Worm (Caenorhabditis elegans) whole organism, young adult: ENCODE measurements around the gene clec-214.

Experiments
- C17E4.6 ChIP-seq: fragments of 200-800 bp; sonication (Bioruptor generic); IDR thresholded peaks from 2 replicates; pipeline ENCODE4 v1.3.6; 2022; ENCODE audit warnings: missing genetic modification reagents, missing genetic modification characterization, missing compliant biosample characterization
- aptf-3 ChIP-seq: fragments of 200-800 bp; sonication (Bioruptor generic); IDR thresholded peaks from 2 replicates; pipeline ENCODE4 v1.3.6; 2022; ENCODE audit warnings: missing genetic modification characterization, missing compliant biosample characterization
- attf-5 ChIP-seq: fragments of 200-800 bp; sonication (Bioruptor generic); optimal IDR thresholded peaks from 2 replicates; lab custom pipeline; 2018; ENCODE audit warnings: mild to moderate bottlenecking, missing genetic modification characterization, missing compliant biosample characterization
- bed-1 ChIP-seq: fragments of 200-800 bp; sonication (Bioruptor generic); IDR thresholded peaks from 2 replicates; pipeline ENCODE4 v1.3.6; 2022; ENCODE audit warnings: missing genetic modification reagents, missing genetic modification characterization, missing compliant biosample characterization
- die-1 ChIP-seq: sonication (generic microtip); optimal IDR thresholded peaks from 2 replicates; lab custom pipeline; 2016; ENCODE audit warnings: missing genotype, mild to moderate bottlenecking, missing genetic modification characterization, missing compliant biosample characterization
- egrh-3 ChIP-seq: fragments of 200-800 bp; sonication (Bioruptor generic); IDR thresholded peaks from 2 replicates; pipeline ENCODE4 v1.3.6; 2022; ENCODE audit warnings: missing genetic modification reagents, missing genetic modification characterization, missing compliant biosample characterization
- fkh-3 ChIP-seq: sonication (generic microtip); optimal IDR thresholded peaks from 2 replicates; lab custom pipeline; 2016; ENCODE audit warnings: mild to moderate bottlenecking, missing genetic modification characterization, missing compliant biosample characterization
- him-1 ChIP-seq: sonication (generic microtip); optimal IDR thresholded peaks from 2 replicates; lab custom pipeline; 2016; ENCODE audit warnings: missing genotype, missing genetic modification reagents, missing genetic modification characterization, missing compliant biosample characterization
- nhr-179 ChIP-seq: sonication (generic microtip); optimal IDR thresholded peaks from 2 replicates; lab custom pipeline; 2016; ENCODE audit warnings: mild to moderate bottlenecking, missing genetic modification characterization, missing compliant biosample characterization
- nhr-80 ChIP-seq: sonication (generic microtip); optimal IDR thresholded peaks from 2 replicates; lab custom pipeline; 2016; ENCODE audit warnings: missing genetic modification characterization, missing compliant biosample characterization

The clec-214 gene

DNA sequence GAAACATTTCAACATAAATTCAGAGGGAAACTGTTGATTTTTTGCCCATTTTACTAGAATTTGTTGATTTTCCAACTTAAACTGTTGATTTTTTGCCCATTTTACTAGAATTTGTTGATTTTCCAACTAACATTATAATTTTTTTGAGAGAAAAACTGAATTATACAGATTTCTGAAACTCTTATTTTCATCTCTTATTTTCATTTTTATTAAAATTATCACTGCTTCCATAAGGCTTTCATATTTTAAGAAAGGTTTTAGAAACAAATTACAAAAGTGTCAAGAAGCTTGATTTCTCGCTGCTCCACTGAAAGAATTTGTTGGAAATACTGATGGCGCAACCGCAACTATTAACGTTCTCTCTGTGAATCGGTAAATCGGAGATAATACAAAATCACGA is 39.8 kb downstream of the clec-214 start:
- TF ChIP-seq fkh-3 (tag; lab: Kevin White, UChicago) = no peak
- no peak for TF ChIP-seq him-1 (tag; lab: Kevin White, UChicago)
- TF ChIP-seq aptf-3 = no peak
- TF ChIP-seq egrh-3 (GFP tag; lab: Robert Waterston, UW) = no peak
- no peak for TF ChIP-seq nhr-80 (tag; lab: Kevin White, UChicago)
- no peak for TF ChIP-seq nhr-179 (tag; lab: Kevin White, UChicago)
- TF ChIP-seq attf-5 (GFP tag; lab: Kevin White, UChicago) = no peak

DNA sequence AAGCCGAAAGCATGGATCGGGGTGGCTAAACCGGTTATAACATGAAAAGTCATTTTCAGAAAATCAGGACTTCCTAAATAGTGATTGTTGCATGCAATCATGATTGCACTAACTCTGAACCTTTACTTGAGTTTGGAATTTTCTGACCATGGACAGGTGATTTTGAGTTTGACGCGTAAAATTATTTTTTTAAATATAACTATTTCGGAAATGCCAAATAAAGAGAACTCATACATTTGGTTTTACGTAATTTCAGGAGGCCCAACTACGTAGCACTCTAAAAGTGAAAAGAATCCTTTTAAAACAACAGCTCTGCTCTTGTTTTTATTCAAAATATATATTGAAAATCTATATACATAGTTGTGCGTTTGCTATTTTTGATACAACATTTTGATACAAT is 41.6 kb downstream of the clec-214 start, which contains the start of gene srh-234:
TSS of gene srh-234 (minus strand) at position 101 of the 400 bp plus-strand sequence.
- TF ChIP-seq die-1 = no peak

DNA sequence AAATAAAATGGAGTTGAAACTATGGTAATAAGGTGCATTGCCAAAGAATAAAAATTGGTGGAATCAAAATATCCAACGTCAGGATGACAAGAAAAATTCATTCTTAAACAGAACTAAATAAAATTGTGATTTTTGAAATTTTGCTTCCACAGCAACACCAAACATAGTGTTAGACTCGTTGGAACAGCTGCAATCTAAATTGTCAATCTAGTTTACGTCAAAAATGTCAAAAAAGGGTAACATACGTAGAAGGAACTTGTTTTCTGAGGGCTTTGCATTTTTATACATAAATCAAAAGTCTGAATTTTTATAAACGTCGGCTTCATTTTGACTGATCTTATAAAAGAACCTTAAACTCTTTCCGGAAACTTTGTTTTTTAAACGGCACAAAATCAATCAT is 43.4 kb downstream of the clec-214 start, which contains the start of gene srh-200:
TSS of gene srh-200 (minus strand) at position 101 of the 400 bp plus-strand sequence.
- TF ChIP-seq C17E4.6 = no peak
- no peak for TF ChIP-seq bed-1 (GFP tag; lab: Robert Waterston, UW)
